Fruit fly (Drosophila melanogaster): Measurements from ENCODE around the gene CG17328.
A peak's percentile ranks its signal among the peaks of the same experiment; 100 is the strongest.

Gene CG17328

DNA sequence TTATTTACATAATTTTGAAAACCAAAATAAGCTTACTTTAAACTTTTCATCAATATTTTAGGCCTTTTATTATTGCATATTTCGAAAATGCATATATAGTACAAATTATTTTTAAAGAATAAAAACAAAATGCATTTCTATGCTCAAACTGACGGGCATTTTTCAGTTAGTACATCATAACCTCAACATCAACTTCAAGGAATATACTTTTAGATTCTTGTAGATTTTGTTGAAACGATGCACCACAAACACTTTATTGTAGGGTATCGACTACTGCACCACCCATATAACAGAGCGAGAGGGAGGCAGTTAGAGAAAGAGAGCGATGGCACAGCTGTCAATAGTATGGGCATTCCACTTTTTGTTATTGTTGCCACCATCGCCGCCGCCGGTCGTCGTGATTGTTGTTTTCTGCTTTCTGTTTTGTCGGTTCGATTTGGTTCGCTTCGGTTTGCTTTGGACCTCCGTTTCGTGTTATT lies 19.9 kb upstream of the CG17328 start (continued):
- peak; percentile 45 for TF ChIP-seq CG10565 (GFP tag; optimal IDR thresholded peaks at IDR 0.05)
- TF ChIP-seq grn (GFP tag; optimal IDR thresholded peaks at IDR 0.05) = peak; percentile 60
- TF ChIP-seq Neu2 (GFP tag; optimal IDR thresholded peaks at IDR 0.05; ENCODE audit: borderline replicate concordance) = no peak
- peak; percentile 90 for TF ChIP-seq cato (GFP tag; optimal IDR thresholded peaks at IDR 0.05; ENCODE audit: borderline replicate concordance)
- TF ChIP-seq HLHmδ (GFP tag; optimal IDR thresholded peaks at IDR 0.05) = no peak
- peak; percentile 67 for TF ChIP-seq B-H1 (GFP tag; IDR thresholded peaks at IDR 0.05)
- TF ChIP-seq Trl (optimal IDR thresholded peaks at IDR 0.05) = peak in 1 of 2 experiments; percentile 24
- TF ChIP-seq Trl (GFP tag; optimal IDR thresholded peaks at IDR 0.05) = peak; percentile 87
- peak; percentile 94 for TF ChIP-seq Camta (GFP tag; optimal IDR thresholded peaks at IDR 0.05)
- no peak for TF ChIP-seq ftz-f1 (GFP tag; optimal IDR thresholded peaks at IDR 0.05)
- TF ChIP-seq gro (GFP tag; optimal IDR thresholded peaks at IDR 0.05) = peak; percentile 20
- peak; percentile 77 for TF ChIP-seq CG16815 (GFP tag; optimal IDR thresholded peaks at IDR 0.05)
- no peak for TF ChIP-seq zen2 (GFP tag; IDR thresholded peaks at IDR 0.05; ENCODE audit: partially characterized antibody)
- no peak for TF ChIP-seq dati (GFP tag; IDR thresholded peaks at IDR 0.05)
- peak; percentile 76; the same call in 2 of the 3 replicates for TF ChIP-seq CG34422 (GFP tag; IDR thresholded peaks at IDR 0.05)
- TF ChIP-seq Hsf (GFP tag; optimal IDR thresholded peaks at IDR 0.05) = peak; percentile 92
- peak; percentile 78 for TF ChIP-seq CG6813 (GFP tag; optimal IDR thresholded peaks at IDR 0.05)
- peak; percentile 66 for TF ChIP-seq Atf6 (GFP tag; IDR thresholded peaks at IDR 0.05)
- no peak for TF ChIP-seq D (optimal IDR thresholded peaks at IDR 0.05)
- peak; percentile 90 for TF ChIP-seq D (GFP tag; optimal IDR thresholded peaks at IDR 0.05)
- peak; percentile 19 for TF ChIP-seq vfl (GFP tag; optimal IDR thresholded peaks at IDR 0.05)
- TF ChIP-seq insv (GFP tag; optimal IDR thresholded peaks at IDR 0.05) = peak in 1 of 2 experiments; percentile 53
- TF ChIP-seq CG17385 (GFP tag; optimal IDR thresholded peaks at IDR 0.05) = peak; percentile 71
- TF ChIP-seq CG4360 (GFP tag; IDR thresholded peaks at IDR 0.05) = peak; percentile 71
- TF ChIP-seq ken (GFP tag; IDR thresholded peaks at IDR 0.05) = peak; percentile 79; the same call in 2 of the 3 replicates
- TF ChIP-seq odd (GFP tag; optimal IDR thresholded peaks at IDR 0.05) = peak; percentile 92
- peak; percentile 68 for TF ChIP-seq CG1832 (GFP tag; optimal IDR thresholded peaks at IDR 0.05)
- TF ChIP-seq fd3F (GFP tag; optimal IDR thresholded peaks at IDR 0.05) = peak; percentile 85
- TF ChIP-seq CG15269 (tag; optimal IDR thresholded peaks at IDR 0.05) = peak; percentile 94
- peak; percentile 96 for TF ChIP-seq D19A (tag; optimal IDR thresholded peaks at IDR 0.05)
- peak; percentile 92 for TF ChIP-seq CG2875 (GFP tag; optimal IDR thresholded peaks at IDR 0.05)
- no peak for TF ChIP-seq CG15479 (GFP tag; optimal IDR thresholded peaks at IDR 0.05)
- peak; percentile 83 for TF ChIP-seq Side (GFP tag; optimal IDR thresholded peaks at IDR 0.05)
- TF ChIP-seq Spps (tag; optimal IDR thresholded peaks at IDR 0.05) = peak; percentile 78
- TF ChIP-seq unpg (GFP tag; optimal IDR thresholded peaks at IDR 0.05) = peak; percentile 94
- no peak for TF ChIP-seq CG6175 (GFP tag; IDR thresholded peaks at IDR 0.05)
- peak; percentile 86 for TF ChIP-seq CG18764 (GFP tag; optimal IDR thresholded peaks at IDR 0.05)
- peak; percentile 93 for TF ChIP-seq CG9437 (GFP tag; optimal IDR thresholded peaks at IDR 0.05)
- peak; percentile 68 for TF ChIP-seq CG17186 (GFP tag; optimal IDR thresholded peaks at IDR 0.05)
- peak; percentile 79 for TF ChIP-seq CG11093 (GFP tag; IDR thresholded peaks at IDR 0.05)
- TF ChIP-seq run (tag; optimal IDR thresholded peaks at IDR 0.05) = peak; percentile 91
- peak; percentile 65 for TF ChIP-seq CG33213 (GFP tag; optimal IDR thresholded peaks at IDR 0.05)
- peak; percentile 58 for TF ChIP-seq CG2116 (GFP tag; optimal IDR thresholded peaks at IDR 0.05)
- peak; percentile 82 for TF ChIP-seq bab2 (GFP tag; optimal IDR thresholded peaks at IDR 0.05)
- peak; percentile 56; the same call in 1 of the 2 replicates for TF ChIP-seq Doc2 (GFP tag; IDR thresholded peaks at IDR 0.05)
- TF ChIP-seq cas (GFP tag; IDR thresholded peaks at IDR 0.05) = no peak
- peak; percentile 84 for TF ChIP-seq CG5180 (GFP tag; optimal IDR thresholded peaks at IDR 0.05)
- peak; percentile 76 for TF ChIP-seq CG10431 (GFP tag; optimal IDR thresholded peaks at IDR 0.05)
- peak; percentile 71 for TF ChIP-seq cwo (GFP tag; optimal IDR thresholded peaks at IDR 0.05)
- TF ChIP-seq CG16779 (GFP tag; IDR thresholded peaks at IDR 0.05) = no peak
- peak; percentile 40 for TF ChIP-seq pfk (GFP tag; optimal IDR thresholded peaks at IDR 0.05)

Measured in whole organism, embryonic.